Worm (Caenorhabditis elegans) whole organism, late embryonic: ENCODE data around the gene Y58A7A.4.

Source experiments
- ceh-19 ChIP-seq: fragments of 200-800 bp; sonication (Bioruptor generic); optimal IDR thresholded peaks from 2 replicates; lab custom pipeline; 2018; ENCODE audit warnings: mild to moderate bottlenecking, missing genetic modification characterization, missing compliant biosample characterization
- ceh-2 ChIP-seq: sonication (generic microtip); optimal IDR thresholded peaks from 2 replicates; lab custom pipeline; 2016; ENCODE audit warnings: missing genotype, missing genetic modification characterization, missing compliant biosample characterization
- dve-1 ChIP-seq: sonication (generic microtip); optimal IDR thresholded peaks from 2 replicates; lab custom pipeline; 2017; ENCODE audit warnings: antibody characterized with exemption, mild to moderate bottlenecking, missing genetic modification characterization, missing compliant biosample characterization
- gmeb-2 ChIP-seq: sonication (generic microtip); optimal IDR thresholded peaks from 2 replicates; lab custom pipeline; 2016; ENCODE audit warnings: missing genetic modification characterization, inconsistent platforms, missing compliant biosample characterization
- hlh-15 ChIP-seq: sonication (generic microtip); optimal IDR thresholded peaks from 2 replicates; lab custom pipeline; 2016; ENCODE audit warnings: missing genetic modification characterization, missing compliant biosample characterization
- lin-11 ChIP-seq: fragments of 200-800 bp; sonication (Bioruptor generic); optimal IDR thresholded peaks from 2 replicates; lab custom pipeline; 2018; ENCODE audit warnings: mild to moderate bottlenecking, missing genetic modification characterization, missing compliant biosample characterization
- pha-4 ChIP-seq: fragments of 150-350 bp; optimal IDR thresholded peaks from 2 replicates; lab custom pipeline; 2018; ENCODE audit warnings: missing biosample characterization, missing genetic modification reagents, missing genetic modification characterization
- pqm-1 ChIP-seq: sonication (generic microtip); optimal IDR thresholded peaks from 2 replicates; lab custom pipeline; 2016; ENCODE audit warnings: missing genetic modification characterization, missing compliant biosample characterization
- ref-2 ChIP-seq: sonication (generic microtip); optimal IDR thresholded peaks from 2 replicates; lab custom pipeline; 2016; ENCODE audit warnings: missing genetic modification characterization, missing compliant biosample characterization
- tbx-2 ChIP-seq: sonication (generic microtip); optimal IDR thresholded peaks from 2 replicates; lab custom pipeline; 2016; ENCODE audit warnings: missing genetic modification characterization, missing compliant biosample characterization

- TF ChIP-seq ref-2: no peak
- no peak for TF ChIP-seq pha-4 (tag; lab: Kevin White, UChicago)
- no peak for TF ChIP-seq gmeb-2 (tag; lab: Kevin White, UChicago)
- TF ChIP-seq lin-11 (tag; lab: Kevin White, UChicago): no peak
- no peak for TF ChIP-seq tbx-2 (tag; lab: Kevin White, UChicago)
- TF ChIP-seq ceh-2: no peak
- TF ChIP-seq hlh-15: no peak
- no peak for TF ChIP-seq ceh-19 (GFP tag; lab: Kevin White, UChicago)
- no peak for TF ChIP-seq pqm-1 (tag; lab: Kevin White, UChicago)
- no peak for TF ChIP-seq dve-1
These were observed 17.4 kb downstream of the Y58A7A.4 start for ce11 chrV:5067390-5067789.
